Worm (Caenorhabditis elegans) whole organism, L2 larva: Measurements from ENCODE around the gene W04E12.7.

Experiments
- ZK546.5 ChIP-seq: sonication (generic microtip); optimal IDR thresholded peaks from 2 replicates; lab custom pipeline; 2017; ENCODE audit warnings: missing biosample characterization, missing genetic modification characterization
- lin-11 ChIP-seq: fragments of 150-350 bp; sonication (generic microtip); optimal IDR thresholded peaks from 2 replicates; lab custom pipeline; 2014; ENCODE audit warnings: missing biosample characterization, missing genetic modification characterization, inconsistent platforms, mixed read lengths
- ztf-4 ChIP-seq: fragments of 150-350 bp; optimal IDR thresholded peaks from 2 replicates; lab custom pipeline; 2014; ENCODE audit warnings: missing biosample characterization, missing genetic modification characterization

- TF ChIP-seq ZK546.5 (tag; lab: Kevin White, UChicago), result no peak
- TF ChIP-seq lin-11, result no peak
- TF ChIP-seq ztf-4 (tag; lab: Kevin White, UChicago), result no peak
Measured at ce11 chrV:19730280-19730679, 7.1 kb downstream of the W04E12.7 start, which contains the start of gene Y116F11A.1.
